Worm (Caenorhabditis elegans): Measurements from ENCODE around the gene F55G1.7.

The F55G1.7 gene

ce11 chrIV:7506711-7507110 is 37.1 kb upstream of the F55G1.7 start:
- no peak for TF ChIP-seq peb-1 (tag; optimal IDR thresholded peaks at IDR 0.05)
- no peak for TF ChIP-seq elt-3 (tag; optimal IDR thresholded peaks at IDR 0.05)
- no peak for TF ChIP-seq nhr-6 (tag; optimal IDR thresholded peaks at IDR 0.05)
- no peak for TF ChIP-seq unc-55 (GFP tag; optimal IDR thresholded peaks at IDR 0.05)
- no peak for TF ChIP-seq egl-27 (tag; optimal IDR thresholded peaks at IDR 0.05)
- no peak for TF ChIP-seq nhr-23 (tag; optimal IDR thresholded peaks at IDR 0.05)
- no peak for TF ChIP-seq mbf-1 (tag; optimal IDR thresholded peaks at IDR 0.05)
- TF ChIP-seq nhr-77 (tag; optimal IDR thresholded peaks at IDR 0.05), result no peak
- no peak for TF ChIP-seq nhr-25 (tag; optimal IDR thresholded peaks at IDR 0.05)
- TF ChIP-seq C34F6.9 (tag; optimal IDR thresholded peaks at IDR 0.05), result no peak
- no peak for TF ChIP-seq blmp-1 (tag; optimal IDR thresholded peaks at IDR 0.05; ENCODE audit: insufficient read depth)
- no peak for TF ChIP-seq ztf-1 (GFP tag; conservative IDR thresholded peaks at IDR 0.05)
- no peak for TF ChIP-seq lin-11 (tag; optimal IDR thresholded peaks at IDR 0.05)
- no peak for TF ChIP-seq lsy-2 (tag; optimal IDR thresholded peaks at IDR 0.05)

- TF ChIP-seq nhr-6 (tag; optimal IDR thresholded peaks at IDR 0.05) (peak; percentile 53), fos-1 (tag; optimal IDR thresholded peaks at IDR 0.05) (peak; percentile 14), sma-3 (GFP tag; optimal IDR thresholded peaks at IDR 0.05) (peak; percentile 30), lsy-2 (tag; optimal IDR thresholded peaks at IDR 0.05) (peak in 1 of 2 experiments; percentile 33), ama-1 (optimal IDR thresholded peaks at IDR 0.05) (peak; percentile 78), sma-9 (GFP tag; optimal IDR thresholded peaks at IDR 0.05) (peak; percentile 66), sma-9 (tag; optimal IDR thresholded peaks at IDR 0.05) (no peak), nhr-129 (tag; optimal IDR thresholded peaks at IDR 0.05) (peak; percentile 74), ztf-4 (tag; optimal IDR thresholded peaks at IDR 0.05) (peak; percentile 12), ceh-82 (tag; optimal IDR thresholded peaks at IDR 0.05) (no peak), nhr-25 (tag; optimal IDR thresholded peaks at IDR 0.05) (peak; percentile 23), lin-13 (GFP tag; optimal IDR thresholded peaks at IDR 0.05) (peak; percentile 13), crh-2 (tag; optimal IDR thresholded peaks at IDR 0.05) (no peak), nhr-11 (tag; optimal IDR thresholded peaks at IDR 0.05) (no peak)
These were observed 36.3 kb upstream of the F55G1.7 start for ce11 chrIV:7505866-7506488.

- TF ChIP-seq peb-1 (tag; optimal IDR thresholded peaks at IDR 0.05) (no peak), nhr-11 (tag; optimal IDR thresholded peaks at IDR 0.05) (no peak), gmeb-1 (tag; optimal IDR thresholded peaks at IDR 0.05) (no peak), unc-39 (tag; optimal IDR thresholded peaks at IDR 0.05) (no peak), nhr-129 (tag; optimal IDR thresholded peaks at IDR 0.05) (no peak), nhr-10 (tag; optimal IDR thresholded peaks at IDR 0.05) (no peak), nhr-12 (tag; optimal IDR thresholded peaks at IDR 0.05) (no peak), Y55F3AM.14 (GFP tag; optimal IDR thresholded peaks at IDR 0.05) (no peak), mbf-1 (tag; optimal IDR thresholded peaks at IDR 0.05) (no peak), C34F6.9 (tag; optimal IDR thresholded peaks at IDR 0.05) (no peak), lsy-2 (tag; optimal IDR thresholded peaks at IDR 0.05) (no peak), ztf-4 (tag; optimal IDR thresholded peaks at IDR 0.05) (no peak), ztf-1 (GFP tag; conservative IDR thresholded peaks at IDR 0.05) (no peak), fos-1 (tag; optimal IDR thresholded peaks at IDR 0.05) (no peak), sem-4 (tag; optimal IDR thresholded peaks at IDR 0.05) (no peak), crh-2 (tag; optimal IDR thresholded peaks at IDR 0.05) (no peak), nhr-23 (tag; optimal IDR thresholded peaks at IDR 0.05) (no peak), aly-2 (tag; optimal IDR thresholded peaks at IDR 0.05) (no peak)
These were observed 33.7 kb upstream of the F55G1.7 start, which contains the start of gene glt-6 for ce11 chrIV:7503322-7503721. TSS of gene glt-6 (plus strand) at chrIV:7503622.

ce11 chrIV:7501337-7501736 is 31.7 kb upstream of the F55G1.7 start, which contains the start of gene F55G1.15:
TSS of gene F55G1.15 (minus strand) at chrIV:7501437.
- no peak for TF ChIP-seq unc-55 (GFP tag; optimal IDR thresholded peaks at IDR 0.05)
- no peak for TF ChIP-seq nhr-21 (tag; optimal IDR thresholded peaks at IDR 0.05)
- TF ChIP-seq ztf-4 (tag; optimal IDR thresholded peaks at IDR 0.05), result no peak
- TF ChIP-seq lin-11 (tag; optimal IDR thresholded peaks at IDR 0.05), result no peak
- TF ChIP-seq egl-27 (tag; optimal IDR thresholded peaks at IDR 0.05), result no peak
- TF ChIP-seq nhr-129 (tag; optimal IDR thresholded peaks at IDR 0.05), result no peak
- TF ChIP-seq snpc-4 (tag; optimal IDR thresholded peaks at IDR 0.05), result no peak
- no peak for TF ChIP-seq C34F6.9 (tag; optimal IDR thresholded peaks at IDR 0.05)
- no peak for TF ChIP-seq Y55F3AM.14 (GFP tag; optimal IDR thresholded peaks at IDR 0.05)
- TF ChIP-seq nhr-25 (tag; optimal IDR thresholded peaks at IDR 0.05), result no peak
- no peak for TF ChIP-seq nhr-12 (tag; optimal IDR thresholded peaks at IDR 0.05)
- no peak for TF ChIP-seq mbf-1 (tag; optimal IDR thresholded peaks at IDR 0.05)
- TF ChIP-seq fos-1 (tag; optimal IDR thresholded peaks at IDR 0.05), result no peak
- no peak for TF ChIP-seq lin-13 (GFP tag; optimal IDR thresholded peaks at IDR 0.05)
